Worm (Caenorhabditis elegans) whole organism, L4 larva: Measurements from ENCODE around the gene K09A9.6.

ENCODE experiments used
- F26F4.8 ChIP-seq: fragments of 200-800 bp; sonication (Bioruptor generic); conservative IDR thresholded peaks from 2 replicates; pipeline ENCODE4 v1.3.6; 2022; ENCODE audit warnings: missing genetic modification characterization, missing compliant biosample characterization
- R02D3.7 ChIP-seq: fragments of 150-350 bp; sonication (generic microtip); optimal IDR thresholded peaks from 3 replicates; lab custom pipeline; 2014; ENCODE audit warnings: missing biosample characterization, missing genetic modification characterization
- T20F7.1 ChIP-seq: fragments of 200-800 bp; sonication (Bioruptor generic); optimal IDR thresholded peaks from 2 replicates; lab custom pipeline; 2018; ENCODE audit warnings: mild to moderate bottlenecking, missing genetic modification characterization, missing compliant biosample characterization
- T26A8.4 ChIP-seq: fragments of 200-800 bp; sonication (Bioruptor generic); IDR thresholded peaks from 2 replicates; pipeline ENCODE4 v1.3.6; 2022; ENCODE audit warnings: missing genetic modification characterization, missing compliant biosample characterization
- ZK337.2 ChIP-seq: fragments of 200-800 bp; sonication (Bioruptor generic); IDR thresholded peaks from 2 replicates; pipeline ENCODE4 v1.3.6; 2022; ENCODE audit warnings: missing genetic modification reagents, missing genetic modification characterization, missing compliant biosample characterization
- aha-1 ChIP-seq: fragments of 150-350 bp; peaks from one replicate; lab custom pipeline; 2014; ENCODE audit warnings: missing biosample characterization, missing genetic modification characterization
- ama-1 ChIP-seq: fragments of 150-350 bp; optimal IDR thresholded peaks from 2 replicates; lab custom pipeline; 2014; ENCODE audit warnings: inconsistent platforms, mixed read lengths
- ceh-28 ChIP-seq: fragments of 150-350 bp; optimal IDR thresholded peaks from 2 replicates; lab custom pipeline; 2014; ENCODE audit warnings: missing biosample characterization, missing genetic modification reagents, missing genetic modification characterization
- ceh-82 ChIP-seq: sonication (generic microtip); optimal IDR thresholded peaks from 2 replicates; lab custom pipeline; 2017; ENCODE audit warnings: missing biosample characterization, missing genetic modification characterization
- ces-1 ChIP-seq: fragments of 150-350 bp; sonication (generic microtip); optimal IDR thresholded peaks from 4 replicates; lab custom pipeline; 2014; ENCODE audit warnings: missing biosample characterization, missing genetic modification reagents, missing genetic modification characterization
- cey-2 ChIP-seq: sonication (generic microtip); optimal IDR thresholded peaks from 3 replicates; lab custom pipeline; 2017; ENCODE audit warnings: missing genetic modification characterization, mild to moderate bottlenecking, missing compliant biosample characterization, antibody characterized with exemption, borderline replicate concordance; ENCODE audit not compliant: insufficient read depth
- ctbp-1 ChIP-seq: fragments of 200-800 bp; sonication (Bioruptor generic); IDR thresholded peaks from 2 replicates; pipeline ENCODE4 v1.3.6; 2022; ENCODE audit warnings: missing genetic modification reagents, missing genetic modification characterization, missing compliant biosample characterization
- daf-16 ChIP-seq, 3 experiments: sonication (generic microtip); optimal IDR thresholded peaks; 2 replicates each; lab custom pipeline; 2016 to 2017; ENCODE audit warnings: missing genetic modification characterization in 3 of 3, missing genetic modification reagents in 3 of 3, mild to moderate bottlenecking in 2 of 3, missing compliant biosample characterization in 2 of 3, missing biosample characterization in 1 of 3, moderate library complexity in 1 of 3
- dmd-6 ChIP-seq: fragments of 200-800 bp; sonication (Bioruptor generic); IDR thresholded peaks from 2 replicates; pipeline ENCODE4 v1.3.6; 2022; ENCODE audit warnings: missing genetic modification reagents, missing genetic modification characterization, missing compliant biosample characterization
- dpl-1 ChIP-seq: fragments of 150-350 bp; optimal IDR thresholded peaks from 2 replicates; lab custom pipeline; 2014; ENCODE audit warnings: missing biosample characterization, missing genetic modification reagents, missing genetic modification characterization
- egl-43 ChIP-seq: fragments of 200-800 bp; sonication (Bioruptor generic); IDR thresholded peaks from 2 replicates; pipeline ENCODE4 v1.3.6; 2022; ENCODE audit warnings: missing genetic modification reagents, missing genetic modification characterization, missing compliant biosample characterization
- fkh-10 ChIP-seq: fragments of 150-350 bp; optimal IDR thresholded peaks from 2 replicates; lab custom pipeline; 2014; ENCODE audit warnings: missing biosample characterization, missing genetic modification reagents, missing genetic modification characterization
- fos-1 ChIP-seq: fragments of 150-350 bp; optimal IDR thresholded peaks from 2 replicates; lab custom pipeline; 2014; ENCODE audit warnings: missing biosample characterization, missing genetic modification characterization
- hlh-30 ChIP-seq: sonication (generic microtip); optimal IDR thresholded peaks from 2 replicates; lab custom pipeline; 2017; ENCODE audit warnings: antibody characterized with exemption, mild to moderate bottlenecking, missing genetic modification characterization, missing compliant biosample characterization; ENCODE audit not compliant: insufficient read depth
- lim-7 ChIP-seq: fragments of 200-800 bp; sonication (Bioruptor generic); IDR thresholded peaks from 2 replicates; pipeline ENCODE4 v1.3.6; 2022; ENCODE audit warnings: missing genetic modification characterization, missing compliant biosample characterization
- lin-13 ChIP-seq: fragments of 150-350 bp; optimal IDR thresholded peaks from 2 replicates; lab custom pipeline; 2014; ENCODE audit warnings: missing biosample characterization, missing genetic modification reagents, missing genetic modification characterization
- lin-29 ChIP-seq: fragments of 200-800 bp; sonication (Bioruptor generic); IDR thresholded peaks from 2 replicates; pipeline ENCODE4 v1.3.6; 2022; ENCODE audit warnings: missing genetic modification reagents, missing genetic modification characterization, missing compliant biosample characterization
- lir-3 ChIP-seq: sonication (generic microtip); optimal IDR thresholded peaks from 2 replicates; lab custom pipeline; 2016; ENCODE audit warnings: mild to moderate bottlenecking, missing genetic modification characterization, missing compliant biosample characterization
- lsy-2 ChIP-seq, 2 experiments: fragments of 150-350 bp in 1 of 2; sonication (generic microtip) in 1 of 2; optimal IDR thresholded peaks; 2 replicates each; lab custom pipeline; 2014 to 2017; ENCODE audit warnings: missing biosample characterization in 2 of 2, missing genetic modification characterization in 2 of 2
- mdl-1 ChIP-seq, 2 experiments: fragments of 150-350 bp in 1 of 2; sonication (generic microtip) in 1 of 2; optimal IDR thresholded peaks; 2 replicates each; lab custom pipeline; 2014 to 2017; ENCODE audit warnings: missing biosample characterization in 2 of 2, missing genetic modification characterization in 2 of 2
- mdt-29 ChIP-seq: fragments of 200-800 bp; sonication (Bioruptor generic); IDR thresholded peaks from 2 replicates; pipeline ENCODE4 v1.3.6; 2022; ENCODE audit warnings: missing genetic modification reagents, missing genetic modification characterization, missing compliant biosample characterization
- mxl-2 ChIP-seq: fragments of 200-800 bp; sonication (Bioruptor generic); conservative IDR thresholded peaks from 2 replicates; pipeline ENCODE4 v1.3.6; 2022; ENCODE audit warnings: missing genetic modification reagents, missing genetic modification characterization, missing compliant biosample characterization
- nhr-11 ChIP-seq: fragments of 150-350 bp; optimal IDR thresholded peaks from 2 replicates; lab custom pipeline; 2014; ENCODE audit warnings: missing biosample characterization, missing genetic modification characterization
- nhr-28 ChIP-seq: fragments of 150-350 bp; optimal IDR thresholded peaks from 2 replicates; lab custom pipeline; 2014; ENCODE audit warnings: missing biosample characterization, missing genetic modification characterization
- nhr-42 ChIP-seq: fragments of 200-800 bp; sonication (Bioruptor generic); IDR thresholded peaks from 2 replicates; pipeline ENCODE4 v1.3.6; 2022; ENCODE audit warnings: missing genetic modification characterization, missing compliant biosample characterization
- nhr-6 ChIP-seq: fragments of 150-350 bp; optimal IDR thresholded peaks from 2 replicates; lab custom pipeline; 2014; ENCODE audit warnings: missing biosample characterization, missing genetic modification characterization
- nhr-76 ChIP-seq: fragments of 150-350 bp; optimal IDR thresholded peaks from 2 replicates; lab custom pipeline; 2014; ENCODE audit warnings: missing biosample characterization, missing genetic modification characterization
- pha-4 ChIP-seq, 2 experiments: fragments of 150-350 bp in 1 of 2; fragments of 200-800 bp in 1 of 2; sonication (Bioruptor generic) in 1 of 2; IDR thresholded peaks in 1 of 2; optimal IDR thresholded peaks in 1 of 2; 2 replicates each; pipeline versions ENCODE4 v1.3.6 to Lab custom; 2014 to 2022; ENCODE audit warnings: missing genetic modification characterization in 2 of 2, missing genetic modification reagents in 2 of 2, missing biosample characterization in 1 of 2, missing compliant biosample characterization in 1 of 2
- pqm-1 ChIP-seq: sonication (generic microtip); optimal IDR thresholded peaks from 2 replicates; lab custom pipeline; 2017; ENCODE audit warnings: missing biosample characterization, missing genetic modification characterization
- rbr-2 ChIP-seq: sonication (generic microtip); optimal IDR thresholded peaks from 2 replicates; lab custom pipeline; 2016; ENCODE audit warnings: missing genotype, missing genetic modification characterization, missing compliant biosample characterization
- spr-3 ChIP-seq: fragments of 200-800 bp; sonication (Bioruptor generic); optimal IDR thresholded peaks from 2 replicates; lab custom pipeline; 2018; ENCODE audit warnings: mild to moderate bottlenecking, missing genetic modification characterization, missing compliant biosample characterization
- tra-1 ChIP-seq: fragments of 200-800 bp; sonication (Bioruptor generic); IDR thresholded peaks from 2 replicates; pipeline ENCODE4 v1.3.6; 2022; ENCODE audit warnings: missing genetic modification reagents, missing genetic modification characterization, missing compliant biosample characterization
- unc-39 ChIP-seq: sonication (generic microtip); optimal IDR thresholded peaks from 2 replicates; lab custom pipeline; 2017; ENCODE audit warnings: missing biosample characterization, missing genetic modification characterization
- zfp-2 ChIP-seq: sonication (generic microtip); optimal IDR thresholded peaks from 2 replicates; lab custom pipeline; 2016; ENCODE audit warnings: mild to moderate bottlenecking, missing genetic modification characterization, missing compliant biosample characterization

Gene K09A9.6

DNA sequence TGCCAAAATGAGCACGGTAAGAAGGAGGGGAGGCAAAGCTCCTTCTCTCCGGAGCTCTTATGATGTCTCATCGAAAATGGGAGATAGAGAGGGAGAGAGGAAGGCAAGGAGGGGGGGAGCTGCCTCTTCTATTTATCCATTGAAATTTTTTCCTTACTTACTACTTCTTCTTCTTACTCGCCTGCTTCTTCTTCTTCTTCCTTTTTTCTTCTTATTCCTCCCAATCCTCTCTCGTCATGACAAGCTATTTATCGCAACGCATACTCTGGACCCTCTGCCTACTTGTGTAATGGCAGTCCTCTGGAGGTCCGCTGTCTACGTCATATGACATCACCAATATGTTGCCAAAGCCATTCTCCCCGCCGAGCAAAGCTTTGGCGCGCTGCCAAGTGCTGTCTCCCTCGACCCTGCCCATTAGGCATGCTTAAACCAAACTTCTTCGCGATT lies 41.8 kb upstream of the K09A9.6 start (continued):
- TF ChIP-seq lsy-2 (tag; optimal IDR thresholded peaks at IDR 0.05; lab: Kevin White, UChicago) (peak; percentile 69 to 76), T26A8.4 (0 out of 2 replicates have a peak, but pooled peaks have one; percentile 41), nhr-11 (tag; lab: Kevin White, UChicago) (peak; percentile 50), mdt-29 (GFP tag; lab: Robert Waterston, UW) (no peak), tra-1 (0 out of 2 replicates have a peak, but pooled peaks have one; percentile 47), ama-1 (lab: Kevin White, UChicago) (no peak), ctbp-1 (GFP tag; lab: Robert Waterston, UW) (peak; percentile 90; the same call in 1 of the 2 replicates), rbr-2 (peak; percentile 73), hlh-30 (tag; lab: Kevin White, UChicago) (peak; percentile 72), spr-3 (GFP tag; lab: Kevin White, UChicago) (no peak), pha-4 (GFP tag; IDR thresholded peaks at IDR 0.05; lab: Robert Waterston, UW) (peak; percentile 61; the same call in 1 of the 2 replicates), pha-4 (tag; optimal IDR thresholded peaks at IDR 0.05; lab: Kevin White, UChicago) (no peak), ceh-82 (tag; lab: Kevin White, UChicago) (no peak), R02D3.7 (no peak), mxl-2 (0 out of 2 replicates have a peak, but pooled peaks have one; percentile 28), unc-39 (tag; lab: Kevin White, UChicago) (peak; percentile 25), egl-43 (GFP tag; lab: Robert Waterston, UW) (peak; percentile 44; the same call in 1 of the 2 replicates), zfp-2 (tag; lab: Kevin White, UChicago) (peak; percentile 47), daf-16 (GFP tag; optimal IDR thresholded peaks at IDR 0.05; lab: Kevin White, UChicago) (peak in 1 of 2 experiments; percentile 12), daf-16 (tag; optimal IDR thresholded peaks at IDR 0.05; lab: Kevin White, UChicago) (no peak)

DNA sequence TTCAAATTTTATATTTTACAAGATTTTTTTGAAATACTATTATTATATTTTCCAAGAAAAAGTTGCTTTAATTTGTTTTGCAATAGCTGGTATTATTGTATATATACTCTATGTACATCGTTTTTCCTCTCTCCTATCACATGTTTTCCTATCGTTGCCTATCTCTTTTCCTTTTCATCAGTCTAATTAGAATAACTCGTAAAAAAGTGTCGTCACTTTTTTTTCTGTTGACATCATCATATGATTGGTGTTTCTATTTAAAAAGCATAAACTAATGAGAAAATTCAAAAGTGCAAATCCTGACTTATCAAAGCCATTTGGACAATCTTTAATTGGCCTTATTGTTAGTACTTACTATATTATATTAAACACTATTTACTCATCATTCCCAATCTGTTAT lies 41.0 kb upstream of the K09A9.6 start:
- TF ChIP-seq nhr-42 (GFP tag; lab: Robert Waterston, UW) (no peak), lim-7 (GFP tag; lab: Robert Waterston, UW) (no peak), T20F7.1 (GFP tag; lab: Kevin White, UChicago) (no peak), lir-3 (tag; lab: Kevin White, UChicago) (no peak), ZK337.2 (GFP tag; lab: Robert Waterston, UW) (no peak), ama-1 (lab: Kevin White, UChicago) (no peak), lsy-2 (tag; optimal IDR thresholded peaks at IDR 0.05; lab: Kevin White, UChicago) (peak in 1 of 2 experiments; percentile 3)

DNA sequence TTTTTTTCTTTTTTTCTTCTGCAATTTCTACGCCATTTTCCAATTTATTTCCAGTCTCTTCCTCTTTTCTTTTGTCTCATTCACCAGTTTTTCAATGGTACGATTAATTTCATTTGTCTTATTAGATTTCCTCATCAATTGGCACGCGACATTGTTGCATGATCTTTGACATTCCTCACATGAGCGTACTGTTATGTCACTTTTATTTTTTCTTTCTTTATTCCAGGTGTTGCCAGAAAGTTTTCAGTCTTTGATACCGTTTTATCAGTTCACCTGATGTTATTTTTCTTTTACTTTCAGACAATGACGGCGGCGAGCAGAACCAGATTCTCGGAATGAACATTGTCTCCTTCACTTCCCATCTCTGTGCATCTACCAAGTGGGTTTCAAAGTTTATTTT lies 39.7 kb upstream of the K09A9.6 start, which contains the start of the genes olrn-1 and C02C6.14:
TSS of gene olrn-1 (plus strand) at position 301 of the 400 bp plus-strand sequence.
TSS of gene C02C6.14 (plus strand) at position 304 of the 400 bp plus-strand sequence.
- no peak for TF ChIP-seq nhr-28 (tag; lab: Kevin White, UChicago)
- no peak for TF ChIP-seq fkh-10
- no peak for TF ChIP-seq F26F4.8 (GFP tag; lab: Robert Waterston, UW)
- TF ChIP-seq lin-13 (GFP tag; lab: Kevin White, UChicago): no peak
- TF ChIP-seq nhr-76 (tag; lab: Kevin White, UChicago): no peak
- no peak for TF ChIP-seq T26A8.4
- no peak for TF ChIP-seq ces-1 (GFP tag; lab: Kevin White, UChicago)
- TF ChIP-seq lin-29: no peak
- no peak for TF ChIP-seq dmd-6
- no peak for TF ChIP-seq ceh-28
- no peak for TF ChIP-seq cey-2 (tag; lab: Kevin White, UChicago)
- TF ChIP-seq spr-3 (GFP tag; lab: Kevin White, UChicago): no peak

DNA sequence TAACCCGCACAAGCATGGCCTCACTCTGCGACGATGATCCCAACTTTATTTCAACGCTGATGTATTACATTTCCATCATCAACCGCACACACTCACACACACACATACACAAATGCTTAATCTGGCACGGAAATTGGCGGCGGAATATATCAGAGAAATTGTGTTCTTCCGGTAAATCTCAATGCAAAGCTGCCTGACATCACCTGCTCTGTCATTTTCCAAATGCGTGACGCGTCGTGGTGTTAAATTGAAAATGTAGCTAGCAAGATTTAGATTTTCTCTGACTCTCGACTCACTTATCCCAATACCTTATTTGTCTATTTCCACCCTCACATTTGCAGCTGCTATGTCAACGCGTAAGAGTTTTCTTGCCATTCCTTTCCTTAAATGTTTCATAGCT lies 37.7 kb upstream of the K09A9.6 start:
- TF ChIP-seq nhr-11 (tag; lab: Kevin White, UChicago): no peak
- no peak for TF ChIP-seq nhr-6 (tag; lab: Kevin White, UChicago)
- no peak for TF ChIP-seq pqm-1 (tag; lab: Kevin White, UChicago)
- TF ChIP-seq mdl-1 (tag; optimal IDR thresholded peaks at IDR 0.05; lab: Kevin White, UChicago): no peak
- no peak for TF ChIP-seq tra-1
- TF ChIP-seq dpl-1: no peak
- peak; percentile 62 for TF ChIP-seq aha-1 (tag; lab: Kevin White, UChicago)
- no peak for TF ChIP-seq rbr-2
- TF ChIP-seq fos-1 (tag; lab: Kevin White, UChicago): no peak
